Worm (Caenorhabditis elegans) whole organism, late embryonic: ENCODE measurements around the gene Y97E10AR.6.

Source experiments
- F13H6.1 ChIP-seq: sonication (generic microtip); optimal IDR thresholded peaks from 2 replicates; lab custom pipeline; 2016; ENCODE audit warnings: missing genetic modification characterization, missing compliant biosample characterization
- ama-1 ChIP-seq: fragments of 150-350 bp; optimal IDR thresholded peaks from 2 replicates; lab custom pipeline; 2014
- ceh-2 ChIP-seq: sonication (generic microtip); optimal IDR thresholded peaks from 2 replicates; lab custom pipeline; 2016; ENCODE audit warnings: missing genotype, missing genetic modification characterization, missing compliant biosample characterization
- fax-1 ChIP-seq: sonication (generic microtip); optimal IDR thresholded peaks from 2 replicates; lab custom pipeline; 2016; ENCODE audit warnings: missing genotype, missing genetic modification characterization, missing compliant biosample characterization
- fkh-10 ChIP-seq: fragments of 150-350 bp; optimal IDR thresholded peaks from 2 replicates; lab custom pipeline; 2014; ENCODE audit warnings: missing biosample characterization, missing genetic modification reagents, missing genetic modification characterization
- hlh-30 ChIP-seq: sonication (generic microtip); optimal IDR thresholded peaks from 2 replicates; lab custom pipeline; 2017; ENCODE audit warnings: antibody characterized with exemption, missing genetic modification characterization, missing compliant biosample characterization; ENCODE audit not compliant: insufficient read depth
- pax-1 ChIP-seq: fragments of 150-350 bp; optimal IDR thresholded peaks from 2 replicates; lab custom pipeline; 2014; ENCODE audit warnings: missing biosample characterization, missing genetic modification characterization

- TF ChIP-seq F13H6.1 (no peak), ama-1 (lab: Kevin White, UChicago) (no peak), fkh-10 (GFP tag; lab: Kevin White, UChicago) (no peak), ceh-2 (tag; lab: Kevin White, UChicago) (no peak), fax-1 (tag; lab: Kevin White, UChicago) (no peak), pax-1 (tag; lab: Kevin White, UChicago) (no peak), hlh-30 (tag; lab: Kevin White, UChicago) (no peak)
Measured at ce11 chrV:7994570-7994969, 19.2 kb downstream of the Y97E10AR.6 start, which contains the start of gene ceh-76.
